Worm (Caenorhabditis elegans) whole organism, L4 larva: ENCODE results near the gene str-6.

ENCODE experiments used
- ceh-82 ChIP-seq: sonication (generic microtip); optimal IDR thresholded peaks from 2 replicates; lab custom pipeline; 2017; ENCODE audit warnings: missing biosample characterization, missing genetic modification characterization
- egl-27 ChIP-seq: sonication (generic microtip); optimal IDR thresholded peaks from 3 replicates; lab custom pipeline; 2017; ENCODE audit warnings: missing biosample characterization, missing genetic modification reagents, missing genetic modification characterization
- nhr-11 ChIP-seq: fragments of 150-350 bp; optimal IDR thresholded peaks from 2 replicates; lab custom pipeline; 2014; ENCODE audit warnings: missing biosample characterization, missing genetic modification characterization
- nhr-237 ChIP-seq: sonication (generic microtip); optimal IDR thresholded peaks from 2 replicates; lab custom pipeline; 2017; ENCODE audit warnings: missing biosample characterization, missing genetic modification characterization
- nhr-77 ChIP-seq: fragments of 150-350 bp; optimal IDR thresholded peaks from 2 replicates; lab custom pipeline; 2014; ENCODE audit warnings: missing biosample characterization, missing genetic modification characterization
- rbr-2 ChIP-seq: sonication (generic microtip); optimal IDR thresholded peaks from 2 replicates; lab custom pipeline; 2016; ENCODE audit warnings: missing genotype, missing genetic modification characterization, missing compliant biosample characterization
- saeg-2 ChIP-seq: fragments of 200-800 bp; sonication (Bioruptor generic); IDR thresholded peaks from 2 replicates; pipeline ENCODE4 v1.3.6; 2022; ENCODE audit warnings: missing genetic modification reagents, missing genetic modification characterization, missing compliant biosample characterization
- skn-1 ChIP-seq: fragments of 150-350 bp; optimal IDR thresholded peaks from 2 replicates; lab custom pipeline; 2014; ENCODE audit warnings: missing biosample characterization, missing genetic modification characterization
- snpc-4 ChIP-seq: fragments of 150-350 bp; optimal IDR thresholded peaks from 2 replicates; lab custom pipeline; 2014; ENCODE audit warnings: missing biosample characterization, missing genetic modification characterization

DNA sequence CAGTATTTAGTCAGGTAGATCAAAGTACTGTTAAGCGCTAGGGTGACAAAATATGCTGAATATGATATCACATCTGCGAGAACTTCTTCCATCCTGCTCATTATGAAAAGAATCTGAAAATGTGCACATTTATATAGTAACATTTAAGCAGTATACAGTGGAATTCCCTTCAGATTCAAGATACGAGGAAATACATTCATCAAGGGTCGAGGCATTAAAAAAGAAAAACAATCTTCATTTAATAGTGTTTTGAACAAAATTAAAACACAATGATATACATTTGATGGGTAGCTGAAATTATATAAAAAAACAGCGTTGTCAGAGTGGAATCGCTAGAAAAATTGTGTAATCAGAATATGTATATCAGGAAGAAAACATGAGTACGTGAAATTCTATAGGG, 14.3 kb downstream of the str-6 start, which contains the start of gene str-27:
- no peak for TF ChIP-seq nhr-77 (tag; lab: Kevin White, UChicago)
- TF ChIP-seq skn-1 (tag; lab: Kevin White, UChicago): no peak
- TF ChIP-seq nhr-11 (tag; lab: Kevin White, UChicago): no peak
- no peak for TF ChIP-seq snpc-4 (tag; lab: Kevin White, UChicago)
- TF ChIP-seq nhr-237 (tag; lab: Kevin White, UChicago): no peak
- TF ChIP-seq rbr-2 (tag; lab: Kevin White, UChicago): no peak
- TF ChIP-seq saeg-2 (GFP tag; lab: Robert Waterston, UW): no peak
- TF ChIP-seq egl-27 (tag; lab: Kevin White, UChicago): no peak
- no peak for TF ChIP-seq ceh-82
